Worm (Caenorhabditis elegans): Measurements from ENCODE around the gene F01D4.8.
A peak's percentile ranks its signal among the peaks of the same experiment; 100 is the strongest.

F01D4.8 gene

DNA sequence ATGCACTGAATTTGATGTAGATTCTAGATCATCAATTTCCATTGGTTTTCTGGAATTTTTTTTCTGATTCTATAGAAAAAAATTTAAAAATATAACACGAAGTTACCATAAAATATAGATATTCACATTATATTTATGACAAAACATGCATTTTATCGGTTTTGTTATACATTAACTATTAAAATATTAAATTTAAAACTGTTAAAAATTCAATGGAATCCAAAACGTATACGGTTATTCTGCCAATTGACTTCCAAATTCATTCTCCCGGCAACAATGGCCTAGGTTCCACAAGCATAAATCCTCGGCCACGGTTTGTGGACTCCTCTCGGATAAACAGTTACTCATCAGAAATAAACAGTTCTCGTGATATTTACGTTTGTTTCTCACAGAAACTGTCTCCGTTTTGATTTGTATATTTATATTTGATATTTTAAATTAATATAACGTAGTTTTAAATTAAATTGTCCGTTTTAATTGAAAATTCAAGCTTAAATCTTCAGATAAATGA is 30.8 kb upstream of the F01D4.8 start, which contains the start of the genes F01D4.5 and ced-5 (continued):
- TF ChIP-seq zim-3 (tag; optimal IDR thresholded peaks at IDR 0.05), result no peak
- TF ChIP-seq K12H6.12 (tag; optimal IDR thresholded peaks at IDR 0.05), result peak; percentile 74
- no peak for TF ChIP-seq nhr-27 (tag; optimal IDR thresholded peaks at IDR 0.05)
- TF ChIP-seq bed-1 (GFP tag; IDR thresholded peaks at IDR 0.05), result 0 out of 2 replicates have a peak, but pooled peaks have one; percentile 54
- no peak for TF ChIP-seq mel-28 (tag; optimal IDR thresholded peaks at IDR 0.05; ENCODE audit: borderline replicate concordance)
- no peak for TF ChIP-seq T07F8.4 (tag; optimal IDR thresholded peaks at IDR 0.05)
- TF ChIP-seq B0261.1 (tag; optimal IDR thresholded peaks at IDR 0.05), result peak; percentile 5
- TF ChIP-seq madf-10 (tag; optimal IDR thresholded peaks at IDR 0.05), result peak; percentile 62
- no peak for TF ChIP-seq dpl-1 (GFP tag; optimal IDR thresholded peaks at IDR 0.05)
- no peak for TF ChIP-seq Y53F4B.3 (GFP tag; IDR thresholded peaks at IDR 0.05)
- peak; percentile 92 for TF ChIP-seq bed-2 (GFP tag; IDR thresholded peaks at IDR 0.05)
- TF ChIP-seq dox-1 (GFP tag; IDR thresholded peaks at IDR 0.05), result peak; percentile 85
- peak; percentile 83 for TF ChIP-seq aptf-2 (GFP tag; conservative IDR thresholded peaks at IDR 0.05)
- peak; percentile 66 for TF ChIP-seq lin-54 (GFP tag; optimal IDR thresholded peaks at IDR 0.05)
- TF ChIP-seq ceh-91 (GFP tag; IDR thresholded peaks at IDR 0.05), result 0 out of 2 replicates have a peak, but pooled peaks have one; percentile 22
- no peak for TF ChIP-seq Y53G8AR.9 (GFP tag; conservative IDR thresholded peaks at IDR 0.05)
- peak; percentile 49 for TF ChIP-seq somi-1 (GFP tag; optimal IDR thresholded peaks at IDR 0.05)
- peak; percentile 44 for TF ChIP-seq atf-7 (tag; optimal IDR thresholded peaks at IDR 0.05)
- peak; percentile 69 for TF ChIP-seq B0035.1 (tag; optimal IDR thresholded peaks at IDR 0.05)
- TF ChIP-seq ccch-3 (GFP tag; optimal IDR thresholded peaks at IDR 0.05), result peak; percentile 93
- TF ChIP-seq ztf-6 (GFP tag; IDR thresholded peaks at IDR 0.05), result no peak
- peak; percentile 41; the same call in 1 of the 2 replicates for TF ChIP-seq ceh-100 (GFP tag; IDR thresholded peaks at IDR 0.05)
- TF ChIP-seq ceh-27 (GFP tag; optimal IDR thresholded peaks at IDR 0.05), result peak; percentile 82
- TF ChIP-seq F37B4.10 (GFP tag; IDR thresholded peaks at IDR 0.05), result no peak
- TF ChIP-seq F39B2.1 (GFP tag; IDR thresholded peaks at IDR 0.05), result no peak
- TF ChIP-seq Y56A3A.18 (GFP tag; IDR thresholded peaks at IDR 0.05), result no peak
- TF ChIP-seq F33H1.4 (GFP tag; IDR thresholded peaks at IDR 0.05), result peak; percentile 48; the same call in 1 of the 2 replicates
- peak; percentile 1 for TF ChIP-seq ztf-22 (GFP tag; optimal IDR thresholded peaks at IDR 0.05)
- TF ChIP-seq mcd-1 (GFP tag; IDR thresholded peaks at IDR 0.05), result peak; percentile 68
- TF ChIP-seq ekl-4 (GFP tag; IDR thresholded peaks at IDR 0.05), result peak; percentile 57; the same call in 1 of the 2 replicates
- peak; percentile 55 for TF ChIP-seq him-1 (tag; optimal IDR thresholded peaks at IDR 0.05)
- TF ChIP-seq hrde-1 (tag; optimal IDR thresholded peaks at IDR 0.05; ENCODE audit: borderline replicate concordance), result peak; percentile 71
- TF ChIP-seq efl-1 (GFP tag; optimal IDR thresholded peaks at IDR 0.05), result no peak
- no peak for TF ChIP-seq snpc-4 (GFP tag; optimal IDR thresholded peaks at IDR 0.05)
- peak in 3 of 4 experiments; percentile 46 to 70 (median 64) for TF ChIP-seq snpc-4 (tag; optimal IDR thresholded peaks at IDR 0.05)
- peak; percentile 35 for TF ChIP-seq nhr-80 (tag; optimal IDR thresholded peaks at IDR 0.05)
- peak; percentile 62 for TF ChIP-seq nfyb-1 (GFP tag; IDR thresholded peaks at IDR 0.05)
- 0 out of 2 replicates have a peak, but pooled peaks have one; percentile 21 for TF ChIP-seq hmg-1.2 (GFP tag; IDR thresholded peaks at IDR 0.05)

DNA sequence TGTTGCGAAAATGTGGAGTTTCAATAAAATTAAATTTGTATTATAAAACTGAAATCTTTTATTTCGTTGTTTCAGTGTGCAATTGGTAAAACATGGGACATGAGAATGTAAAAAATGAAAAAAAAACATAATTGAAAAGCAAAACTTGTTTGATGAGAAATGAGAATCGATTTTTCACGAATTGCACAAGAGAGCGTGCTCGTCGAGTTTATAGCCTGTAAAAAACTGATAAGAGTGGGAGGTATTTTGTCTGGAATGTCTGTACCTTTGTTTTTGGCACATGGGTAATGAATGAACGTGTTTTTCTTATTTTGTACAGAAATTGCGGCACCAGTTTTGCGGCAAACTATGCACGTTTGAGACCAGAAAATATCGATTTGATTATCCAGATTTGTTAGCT is 29.7 kb upstream of the F01D4.8 start:
- TF ChIP-seq F39B2.1 (GFP tag; IDR thresholded peaks at IDR 0.05), result no peak
- TF ChIP-seq lin-40 (tag; optimal IDR thresholded peaks at IDR 0.05), result no peak
- TF ChIP-seq ceh-100 (GFP tag; IDR thresholded peaks at IDR 0.05), result no peak
- peak; percentile 40 for TF ChIP-seq nhr-80 (tag; optimal IDR thresholded peaks at IDR 0.05)
- no peak for TF ChIP-seq nfya-1 (tag; optimal IDR thresholded peaks at IDR 0.05; ENCODE audit: borderline replicate concordance, insufficient read depth)

Measured in whole organism, young adult.